Worm (Caenorhabditis elegans): ENCODE measurements around the gene ifa-1.

ifa-1 gene

DNA sequence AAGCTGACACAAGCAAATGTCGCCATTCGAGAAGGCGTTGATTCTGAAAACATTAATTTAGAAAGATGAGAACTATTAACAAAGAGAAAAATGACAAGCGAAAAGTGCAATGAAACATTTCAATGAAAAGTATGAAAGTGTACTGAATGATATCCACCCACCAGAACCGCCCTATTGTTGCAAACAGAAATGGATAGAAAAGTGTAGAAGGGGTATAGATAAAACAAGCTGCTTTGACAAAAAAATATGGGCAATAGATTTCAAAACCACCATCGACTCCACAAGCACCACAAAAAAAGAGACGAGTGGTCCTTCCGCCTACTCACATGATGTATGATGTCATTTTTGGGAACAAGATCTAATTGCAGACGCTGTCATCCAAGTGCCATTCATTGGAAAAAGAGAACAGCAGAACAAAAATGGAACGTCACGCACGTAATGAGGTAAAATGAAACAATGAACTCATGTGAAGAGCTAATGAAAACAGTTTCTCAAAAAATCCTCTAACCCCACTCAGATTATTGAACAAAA is 30.3 kb upstream of the ifa-1 start, which contains the start of gene C34F6.10:
C34F6.10 (minus strand) TSS at position 51 of the 531 bp plus-strand sequence.
- TF ChIP-seq unc-62 (GFP tag; optimal IDR thresholded peaks at IDR 0.05) (no peak), efl-1 (optimal IDR thresholded peaks at IDR 0.05) (no peak), efl-1 (GFP tag; optimal IDR thresholded peaks at IDR 0.05 in 1 of 2) (peak in 1 of 2 experiments; percentile 67), lin-14 (GFP tag; optimal IDR thresholded peaks at IDR 0.05) (peak; percentile 60)

- no peak for TF ChIP-seq efl-1 (optimal IDR thresholded peaks at IDR 0.05)
- TF ChIP-seq efl-1 (GFP tag; optimal IDR thresholded peaks at IDR 0.05 in 1 of 2) = peak in 1 of 2 experiments; percentile 10
- TF ChIP-seq hpl-2 (GFP tag; optimal IDR thresholded peaks at IDR 0.05) = no peak
- no peak for TF ChIP-seq ztf-4 (tag; optimal IDR thresholded peaks at IDR 0.05)
- no peak for TF ChIP-seq nhr-47 (tag; optimal IDR thresholded peaks at IDR 0.05)
- TF ChIP-seq nhr-77 (tag; optimal IDR thresholded peaks at IDR 0.05) = no peak
- TF ChIP-seq nhr-12 (tag; optimal IDR thresholded peaks at IDR 0.05) = no peak
- peak in 1 of 2 experiments; percentile 26 for TF ChIP-seq lsy-2 (tag; optimal IDR thresholded peaks at IDR 0.05)
- no peak for TF ChIP-seq F16B12.6 (tag; optimal IDR thresholded peaks at IDR 0.05)
- TF ChIP-seq hlh-4 (tag; optimal IDR thresholded peaks at IDR 0.05) = no peak
- no peak for TF ChIP-seq dsc-1 (tag; optimal IDR thresholded peaks at IDR 0.05)
- TF ChIP-seq aha-1 (tag; optimal IDR thresholded peaks at IDR 0.05) = no peak
- TF ChIP-seq ztf-11 (tag; optimal IDR thresholded peaks at IDR 0.05) = no peak
- TF ChIP-seq unc-86 (tag; optimal IDR thresholded peaks at IDR 0.05) = peak; percentile 12
- TF ChIP-seq unc-98 (GFP tag; IDR thresholded peaks at IDR 0.05) = no peak
- TF ChIP-seq C04F5.9 (tag; optimal IDR thresholded peaks at IDR 0.05) = no peak
- peak; percentile 72 for TF ChIP-seq lin-14 (GFP tag; optimal IDR thresholded peaks at IDR 0.05)
- no peak for TF ChIP-seq jun-1 (tag; optimal IDR thresholded peaks at IDR 0.05)
- TF ChIP-seq lin-39 (tag; optimal IDR thresholded peaks at IDR 0.05) = no peak
- TF ChIP-seq grh-1 (GFP tag; IDR thresholded peaks at IDR 0.05) = no peak
- no peak for TF ChIP-seq unc-62 (GFP tag; optimal IDR thresholded peaks at IDR 0.05)
- TF ChIP-seq sup-37 (GFP tag; optimal IDR thresholded peaks at IDR 0.05) = no peak
- no peak for TF ChIP-seq lir-3 (tag; optimal IDR thresholded peaks at IDR 0.05; ENCODE audit: poor library complexity)
- no peak for TF ChIP-seq elt-2 (tag; optimal IDR thresholded peaks at IDR 0.05)
- no peak for TF ChIP-seq pax-3 (tag; optimal IDR thresholded peaks at IDR 0.05)
- no peak for TF ChIP-seq C34B4.2 (tag; optimal IDR thresholded peaks at IDR 0.05)
- TF ChIP-seq pag-3 (tag; optimal IDR thresholded peaks at IDR 0.05; ENCODE audit: borderline replicate concordance, insufficient read depth) = no peak
- TF ChIP-seq ceh-82 (tag; optimal IDR thresholded peaks at IDR 0.05) = no peak
- no peak for TF ChIP-seq mep-1 (tag; optimal IDR thresholded peaks at IDR 0.05)
- no peak for TF ChIP-seq vab-15 (tag; optimal IDR thresholded peaks at IDR 0.05)
- peak; percentile 20 for TF ChIP-seq ceh-63 (GFP tag; optimal IDR thresholded peaks at IDR 0.05)
- TF ChIP-seq ets-5 (GFP tag; IDR thresholded peaks at IDR 0.05) = no peak
- TF ChIP-seq pqm-1 (tag; optimal IDR thresholded peaks at IDR 0.05) = no peak
- no peak for TF ChIP-seq alr-1 (tag; optimal IDR thresholded peaks at IDR 0.05; ENCODE audit: borderline replicate concordance)
Observed at ce11 chrX:11241479-11241878, 29.5 kb upstream of the ifa-1 start.

- no peak for TF ChIP-seq efl-3 (GFP tag; optimal IDR thresholded peaks at IDR 0.05)
- TF ChIP-seq mef-2 (tag; optimal IDR thresholded peaks at IDR 0.05) = no peak
- no peak for TF ChIP-seq egl-13 (tag; optimal IDR thresholded peaks at IDR 0.05)
- TF ChIP-seq xbp-1 (tag; optimal IDR thresholded peaks at IDR 0.05) = no peak
Observed at ce11 chrX:11243604-11244003, 27.4 kb upstream of the ifa-1 start.

- no peak for TF ChIP-seq elt-2 (tag; optimal IDR thresholded peaks at IDR 0.05)
- no peak for TF ChIP-seq C04F5.9 (tag; optimal IDR thresholded peaks at IDR 0.05)
- TF ChIP-seq lin-14 (GFP tag; optimal IDR thresholded peaks at IDR 0.05) = peak; percentile 33
- TF ChIP-seq unc-86 (tag; optimal IDR thresholded peaks at IDR 0.05) = peak; percentile 18
- no peak for TF ChIP-seq nhr-20 (tag; optimal IDR thresholded peaks at IDR 0.05)
Observed at ce11 chrX:11245056-11245455, 25.9 kb upstream of the ifa-1 start.

Data from whole organism, L1 larva.